Fruit fly (Drosophila melanogaster) whole organism, prepupa: ENCODE measurements around the gene CG32201.

Experiments used
- Blimp-1 ChIP-seq: fragments of 200-800 bp; sonication (Bioruptor generic); optimal IDR thresholded peaks from 3 replicates; lab custom pipeline; 2017; ENCODE audit warnings: missing biosample characterization, missing genetic modification characterization, mild to moderate bottlenecking, moderate library complexity, missing genetic modification reagents
- CG11294 ChIP-seq: fragments of 200-800 bp; sonication (Bioruptor generic); IDR thresholded peaks from 2 replicates; pipeline ENCODE4 v1.3.6; 2022; ENCODE audit warnings: missing biosample characterization, missing genetic modification characterization
- CG8319 ChIP-seq: fragments of 200-800 bp; sonication (Bioruptor generic); optimal IDR thresholded peaks from 3 replicates; lab custom pipeline; 2016; ENCODE audit warnings: missing biosample characterization, missing genetic modification characterization
- Ets96B ChIP-seq: fragments of 200-800 bp; optimal IDR thresholded peaks from 2 replicates; lab custom pipeline; 2019; ENCODE audit warnings: missing biosample characterization, mild to moderate bottlenecking, missing genetic modification characterization, moderate library complexity
- Hr38 ChIP-seq: sonication (Bioruptor generic); optimal IDR thresholded peaks from 2 replicates; lab custom pipeline; 2016; ENCODE audit warnings: missing biosample characterization, missing genetic modification characterization
- Hr4 ChIP-seq: fragments of 200-800 bp; sonication (Bioruptor generic); optimal IDR thresholded peaks from 3 replicates; lab custom pipeline; 2016; ENCODE audit warnings: missing biosample characterization, missing genetic modification characterization
- Smox ChIP-seq: fragments of 200-800 bp; sonication (Bioruptor generic); optimal IDR thresholded peaks from 3 replicates; lab custom pipeline; 2016; ENCODE audit warnings: missing biosample characterization, missing genetic modification characterization
- acj6 ChIP-seq: fragments of 200-800 bp; sonication (Bioruptor generic); optimal IDR thresholded peaks from 3 replicates; lab custom pipeline; 2016; ENCODE audit warnings: missing biosample characterization, missing genetic modification characterization
- pdm3 ChIP-seq: fragments of 200-800 bp; sonication (Bioruptor generic); optimal IDR thresholded peaks from 3 replicates; lab custom pipeline; 2016; ENCODE audit warnings: missing biosample characterization, missing genetic modification characterization

- TF ChIP-seq CG8319 (GFP tag; lab: Kevin White, UChicago) (no peak), CG11294 (GFP tag; lab: Robert Waterston, UW) (no peak), pdm3 (GFP tag; lab: Kevin White, UChicago) (no peak), Smox (no peak), Hr38 (GFP tag; lab: Kevin White, UChicago) (no peak), acj6 (GFP tag; lab: Kevin White, UChicago) (peak; percentile 4), Blimp-1 (no peak), Hr4 (GFP tag; lab: Kevin White, UChicago) (no peak), Ets96B (no peak)
Measured at dm6 chr3L:18622422-18622739, 13.0 kb downstream of the CG32201 start, which contains the start of gene bora.
